Worm (Caenorhabditis elegans): ENCODE measurements around the gene kin-9.

- TF ChIP-seq lsy-2 (tag; optimal IDR thresholded peaks at IDR 0.05) = no peak
- no peak for TF ChIP-seq dpl-1 (GFP tag; optimal IDR thresholded peaks at IDR 0.05)
- no peak for TF ChIP-seq nhr-76 (tag; optimal IDR thresholded peaks at IDR 0.05)
Measured at ce11 chrX:8390508-8390907, 42.0 kb upstream of the kin-9 start.

All from whole organism, L1 larva.